Fruit fly (Drosophila melanogaster) whole organism, adult: Measurements from ENCODE around the gene CG17032.

Source experiments
- CG11617 ChIP-seq: fragments of 200-800 bp; sonication (Bioruptor generic); optimal IDR thresholded peaks from 2 replicates; lab custom pipeline; 2017; ENCODE audit warnings: mild to moderate bottlenecking, missing biosample characterization, missing genetic modification reagents, missing genetic modification characterization
- CG14711 ChIP-seq: fragments of 200-800 bp; sonication (Bioruptor generic); optimal IDR thresholded peaks from 2 replicates; lab custom pipeline; 2018; ENCODE audit warnings: missing biosample characterization, mild to moderate bottlenecking, missing genetic modification characterization, moderate library complexity
- CG1620 ChIP-seq: fragments of 200-800 bp; sonication (Bioruptor generic); optimal IDR thresholded peaks from 2 replicates; lab custom pipeline; 2016; ENCODE audit warnings: missing biosample characterization, missing genetic modification characterization
- CG33017 ChIP-seq: fragments of 200-800 bp; sonication (Bioruptor generic); optimal IDR thresholded peaks from 2 replicates; lab custom pipeline; 2018; ENCODE audit warnings: missing biosample characterization, mild to moderate bottlenecking, missing genetic modification characterization, moderate library complexity
- CG5204 ChIP-seq: fragments of 200-800 bp; sonication (Bioruptor generic); optimal IDR thresholded peaks from 2 replicates; lab custom pipeline; 2016; ENCODE audit warnings: missing biosample characterization, missing genetic modification characterization
- CG7045 ChIP-seq: fragments of 200-800 bp; sonication (Bioruptor generic); optimal IDR thresholded peaks from 2 replicates; lab custom pipeline; 2017; ENCODE audit warnings: missing biosample characterization, mild to moderate bottlenecking, missing genetic modification characterization
- CG7101 ChIP-seq: fragments of 200-800 bp; sonication (Bioruptor generic); optimal IDR thresholded peaks from 2 replicates; lab custom pipeline; 2018; ENCODE audit warnings: missing biosample characterization, mild to moderate bottlenecking, missing genetic modification characterization, moderate library complexity
- Clk ChIP-seq: fragments of 200-800 bp; sonication (Bioruptor generic); optimal IDR thresholded peaks from 2 replicates; lab custom pipeline; 2017; ENCODE audit warnings: missing biosample characterization, missing genetic modification characterization
- cic ChIP-seq: fragments of 200-800 bp; sonication (Bioruptor generic); optimal IDR thresholded peaks from 2 replicates; lab custom pipeline; 2017; ENCODE audit warnings: missing biosample characterization, mild to moderate bottlenecking, missing genetic modification characterization, moderate library complexity
- cnc ChIP-seq, 2 experiments: fragments of >200 bp; optimal IDR thresholded peaks; 2 replicates each; lab custom pipeline; 2017
- kay ChIP-seq: fragments of 200-800 bp; sonication (Bioruptor generic); peaks from one replicate; lab custom pipeline; 2016; ENCODE audit warnings: missing biosample characterization, missing genetic modification characterization, borderline replicate concordance
- toe ChIP-seq: fragments of 200-800 bp; sonication (Bioruptor generic); optimal IDR thresholded peaks from 2 replicates; lab custom pipeline; 2016; ENCODE audit warnings: missing biosample characterization, missing genetic modification characterization

dm6 chr3L:15924319-15924718 is 34.3 kb upstream of the CG17032 start:
- no peak for TF ChIP-seq CG33017 (tag; lab: Kevin White, UChicago)
- no peak for TF ChIP-seq kay (GFP tag; lab: Kevin White, UChicago)
- TF ChIP-seq toe (GFP tag; lab: Kevin White, UChicago): no peak
- TF ChIP-seq cnc (optimal IDR thresholded peaks at IDR 0.05; lab: Kevin White, UChicago): no peak
- no peak for TF ChIP-seq CG7101 (tag; lab: Kevin White, UChicago)
- TF ChIP-seq Clk (GFP tag; lab: Kevin White, UChicago): no peak
- TF ChIP-seq CG1620: no peak
- no peak for TF ChIP-seq CG14711 (tag; lab: Kevin White, UChicago)
- TF ChIP-seq CG11617 (GFP tag; lab: Kevin White, UChicago): no peak
- TF ChIP-seq CG5204: no peak
- no peak for TF ChIP-seq CG7045 (GFP tag; lab: Kevin White, UChicago)
- TF ChIP-seq cic: no peak
